Fruit fly (Drosophila melanogaster) Kc167 (cell line): ENCODE measurements around the gene Ir94g.

Experiments used
- Myc ChIP-seq: fragments of >200 bp; optimal IDR thresholded peaks from 2 replicates; lab custom pipeline; 2017; ENCODE audit warnings: missing external identifiers
- Sin3A ChIP-seq: fragments of >200 bp; optimal IDR thresholded peaks from 2 replicates; lab custom pipeline; 2018; ENCODE audit warnings: missing external identifiers
- insv ChIP-seq: fragments of >200 bp; optimal IDR thresholded peaks from 3 replicates; lab custom pipeline; 2018; ENCODE audit warnings: missing external identifiers
- psq ChIP-seq: fragments of >200 bp; optimal IDR thresholded peaks from 2 replicates; lab custom pipeline; 2017; ENCODE audit warnings: missing external identifiers

dm6 chr3R:23508304-23508703 is 24.6 kb downstream of the Ir94g start:
- TF ChIP-seq Sin3A = no peak
- TF ChIP-seq psq (lab: Kevin White, UChicago) = no peak
- no peak for TF ChIP-seq Myc (lab: Kevin White, UChicago)
- TF ChIP-seq insv (lab: Kevin White, UChicago) = no peak
